Worm (Caenorhabditis elegans): Measurements from ENCODE around the gene fbxa-10.

The fbxa-10 gene

ce11 chrIII:991581-991980, 39.4 kb downstream of the fbxa-10 start, which contains the start of gene trp-2:
trp-2 (plus strand) TSS chrIII:991881.
- no peak for TF ChIP-seq dmd-8 (GFP tag; IDR thresholded peaks at IDR 0.05)
- TF ChIP-seq ceh-20 (GFP tag; IDR thresholded peaks at IDR 0.05) = no peak
- TF ChIP-seq ZK546.5 (tag; optimal IDR thresholded peaks at IDR 0.05) = no peak
- no peak for TF ChIP-seq fkh-10 (GFP tag; optimal IDR thresholded peaks at IDR 0.05)
- TF ChIP-seq Y75B8A.6 (GFP tag; IDR thresholded peaks at IDR 0.05) = no peak
- no peak for TF ChIP-seq daf-8 (GFP tag; IDR thresholded peaks at IDR 0.05)

- no peak for TF ChIP-seq vab-7 (GFP tag; IDR thresholded peaks at IDR 0.05)
- TF ChIP-seq ceh-28 (tag; optimal IDR thresholded peaks at IDR 0.05) = peak; percentile 79
- peak in 1 of 2 experiments; percentile 35 for TF ChIP-seq unc-62 (GFP tag; optimal IDR thresholded peaks at IDR 0.05 in 1 of 2)
- TF ChIP-seq unc-62 (tag; optimal IDR thresholded peaks at IDR 0.05) = no peak
Measured at ce11 chrIII:996564-996963, 44.4 kb downstream of the fbxa-10 start.

ce11 chrIII:998855-999254, 46.7 kb downstream of the fbxa-10 start:
- TF ChIP-seq ceh-28 (tag; optimal IDR thresholded peaks at IDR 0.05) (peak; percentile 66), daf-12 (tag; optimal IDR thresholded peaks at IDR 0.05) (no peak)

ce11 chrIII:1001297-1001696, 49.1 kb downstream of the fbxa-10 start, which contains the start of gene R06B10.7:
R06B10.7 (minus strand) TSS chrIII:1001397.
- TF ChIP-seq Y75B8A.6 (GFP tag; IDR thresholded peaks at IDR 0.05) (no peak), ctbp-1 (GFP tag; IDR thresholded peaks at IDR 0.05) (no peak), arid-1 (GFP tag; conservative IDR thresholded peaks at IDR 0.05) (no peak), ceh-20 (GFP tag; IDR thresholded peaks at IDR 0.05) (no peak), nhr-237 (tag; optimal IDR thresholded peaks at IDR 0.05) (no peak), ceh-44 (GFP tag; IDR thresholded peaks at IDR 0.05) (no peak), pha-4 (GFP tag; IDR thresholded peaks at IDR 0.05) (no peak), pha-4 (tag; optimal IDR thresholded peaks at IDR 0.05) (no peak), nhr-76 (tag; optimal IDR thresholded peaks at IDR 0.05) (no peak), hif-1 (tag; optimal IDR thresholded peaks at IDR 0.05) (no peak)

- peak; percentile 82 for TF ChIP-seq hlh-11 (tag; optimal IDR thresholded peaks at IDR 0.05)
- no peak for TF ChIP-seq jun-1 (tag; optimal IDR thresholded peaks at IDR 0.05)
- TF ChIP-seq unc-130 (GFP tag; optimal IDR thresholded peaks at IDR 0.05) = no peak
- TF ChIP-seq nhr-77 (tag; optimal IDR thresholded peaks at IDR 0.05) = peak; percentile 63
- no peak for TF ChIP-seq aly-2 (tag; optimal IDR thresholded peaks at IDR 0.05)
- TF ChIP-seq nhr-41 (GFP tag; IDR thresholded peaks at IDR 0.05) = peak; percentile 59; the same call in 1 of the 2 replicates
- TF ChIP-seq rbr-2 (tag; optimal IDR thresholded peaks at IDR 0.05) = no peak
- no peak for TF ChIP-seq mxl-2 (GFP tag; conservative IDR thresholded peaks at IDR 0.05)
- TF ChIP-seq dmd-6 (GFP tag; IDR thresholded peaks at IDR 0.05) = peak; percentile 91
- TF ChIP-seq nhr-48 (tag; optimal IDR thresholded peaks at IDR 0.05) = peak; percentile 71
- no peak for TF ChIP-seq F44E2.7 (GFP tag; IDR thresholded peaks at IDR 0.05)
- TF ChIP-seq hlh-30 (tag; optimal IDR thresholded peaks at IDR 0.05; ENCODE audit: insufficient read depth) = peak; percentile 32
- no peak for TF ChIP-seq daf-19 (GFP tag; conservative IDR thresholded peaks at IDR 0.05)
- 0 out of 2 replicates have a peak, but pooled peaks have one; percentile 24 for TF ChIP-seq pha-4 (GFP tag; IDR thresholded peaks at IDR 0.05)
- no peak for TF ChIP-seq pha-4 (tag; optimal IDR thresholded peaks at IDR 0.05)
- TF ChIP-seq daf-16 (GFP tag; optimal IDR thresholded peaks at IDR 0.05) = no peak
- peak; percentile 79 for TF ChIP-seq daf-16 (tag; optimal IDR thresholded peaks at IDR 0.05)
- peak; percentile 36 for TF ChIP-seq nhr-102 (tag; optimal IDR thresholded peaks at IDR 0.05)
- no peak for TF ChIP-seq F26F4.8 (GFP tag; conservative IDR thresholded peaks at IDR 0.05)
- TF ChIP-seq Y48G9A.11 (GFP tag; IDR thresholded peaks at IDR 0.05) = no peak
- TF ChIP-seq lin-1 (GFP tag; IDR thresholded peaks at IDR 0.05) = peak; percentile 74
- no peak for TF ChIP-seq dpl-1 (GFP tag; optimal IDR thresholded peaks at IDR 0.05)
- peak; percentile 74 for TF ChIP-seq tra-1 (GFP tag; IDR thresholded peaks at IDR 0.05)
- no peak for TF ChIP-seq madf-9 (GFP tag; conservative IDR thresholded peaks at IDR 0.05)
- peak; percentile 63 for TF ChIP-seq php-3 (GFP tag; IDR thresholded peaks at IDR 0.05)
- no peak for TF ChIP-seq nhr-11 (tag; optimal IDR thresholded peaks at IDR 0.05)
- TF ChIP-seq pqm-1 (tag; optimal IDR thresholded peaks at IDR 0.05) = peak; percentile 92
- peak in 1 of 2 experiments; percentile 6 for TF ChIP-seq mdl-1 (tag; optimal IDR thresholded peaks at IDR 0.05)
Measured at ce11 chrIII:1002510-1002909, 50.3 kb downstream of the fbxa-10 start, which contains the start of gene clec-150. clec-150 (plus strand) TSS chrIII:1002707.
